Fruit fly (Drosophila melanogaster) whole organism, pupa: ENCODE results near the gene pn.

Experiments used
- CG10348 ChIP-seq: fragments of 200-800 bp; sonication (Bioruptor generic); IDR thresholded peaks from 2 replicates; pipeline ENCODE4 v1.3.6; 2022; ENCODE audit warnings: missing biosample characterization, missing genetic modification characterization
- CG12605 ChIP-seq: fragments of 200-800 bp; sonication (Bioruptor generic); IDR thresholded peaks from 2 replicates; pipeline ENCODE4 v1.3.6; 2022; ENCODE audit warnings: missing biosample characterization, missing genetic modification characterization
- CG13204 ChIP-seq: fragments of 200-800 bp; sonication (Bioruptor generic); optimal IDR thresholded peaks from 2 replicates; lab custom pipeline; 2018; ENCODE audit warnings: missing biosample characterization, mild to moderate bottlenecking, missing genetic modification characterization, moderate library complexity
- CG14655 ChIP-seq: fragments of 200-800 bp; sonication (Bioruptor generic); optimal IDR thresholded peaks from 3 replicates; lab custom pipeline; 2017; ENCODE audit warnings: mild to moderate bottlenecking, missing biosample characterization, missing genetic modification reagents, missing genetic modification characterization
- CG15710 ChIP-seq: fragments of 200-800 bp; sonication (Bioruptor generic); optimal IDR thresholded peaks from 2 replicates; lab custom pipeline; 2018; ENCODE audit warnings: missing biosample characterization, mild to moderate bottlenecking, missing genetic modification characterization, moderate library complexity
- CG17806 ChIP-seq: fragments of 200-800 bp; sonication (Bioruptor generic); optimal IDR thresholded peaks from 2 replicates; lab custom pipeline; 2018; ENCODE audit warnings: missing biosample characterization, mild to moderate bottlenecking, missing genetic modification characterization, moderate library complexity
- CG32121 ChIP-seq: fragments of 200-800 bp; sonication (Bioruptor generic); IDR thresholded peaks from 2 replicates; pipeline ENCODE4 v1.3.6; 2022; ENCODE audit warnings: missing biosample characterization, missing genetic modification characterization
- CG34367 ChIP-seq: fragments of 200-800 bp; sonication (Bioruptor generic); optimal IDR thresholded peaks from 2 replicates; lab custom pipeline; 2018; ENCODE audit warnings: missing biosample characterization, mild to moderate bottlenecking, missing genetic modification characterization
- CG4496 ChIP-seq: fragments of 200-800 bp; sonication (Bioruptor generic); IDR thresholded peaks from 3 replicates; pipeline ENCODE4 v1.3.6; 2022; ENCODE audit warnings: missing biosample characterization, missing genetic modification characterization
- CG8159 ChIP-seq: fragments of 200-800 bp; sonication (Bioruptor generic); optimal IDR thresholded peaks from 3 replicates; lab custom pipeline; 2018; ENCODE audit warnings: missing biosample characterization, mild to moderate bottlenecking, missing genetic modification characterization, moderate library complexity
- CG8301 ChIP-seq: fragments of 200-800 bp; sonication (Bioruptor generic); optimal IDR thresholded peaks from 2 replicates; lab custom pipeline; 2018; ENCODE audit warnings: missing biosample characterization, mild to moderate bottlenecking, missing genetic modification characterization
- CG9948 ChIP-seq: fragments of 200-800 bp; sonication (Bioruptor generic); optimal IDR thresholded peaks from 2 replicates; lab custom pipeline; 2018; ENCODE audit warnings: missing biosample characterization, mild to moderate bottlenecking, missing genetic modification characterization, moderate library complexity
- D1 ChIP-seq: fragments of 200-800 bp; sonication (Bioruptor generic); optimal IDR thresholded peaks from 2 replicates; lab custom pipeline; 2018; ENCODE audit warnings: missing biosample characterization, mild to moderate bottlenecking, missing genetic modification characterization, moderate library complexity
- EcR ChIP-seq: fragments of 200-800 bp; sonication (Bioruptor generic); optimal IDR thresholded peaks from 3 replicates; lab custom pipeline; 2019; ENCODE audit warnings: missing biosample characterization, missing genetic modification characterization, mild to moderate bottlenecking, moderate library complexity, missing genetic modification reagents
- Ets98B ChIP-seq: fragments of 200-800 bp; sonication (Bioruptor generic); IDR thresholded peaks from 2 replicates; pipeline ENCODE4 v1.3.6; 2022; ENCODE audit warnings: missing biosample characterization, missing genetic modification characterization
- Pif1A ChIP-seq: fragments of 200-800 bp; sonication (Bioruptor generic); optimal IDR thresholded peaks from 3 replicates; lab custom pipeline; 2016; ENCODE audit warnings: missing biosample characterization, missing genetic modification characterization
- Pif1B ChIP-seq: fragments of 200-800 bp; sonication (Bioruptor generic); optimal IDR thresholded peaks from 3 replicates; lab custom pipeline; 2016; ENCODE audit warnings: missing biosample characterization, missing genetic modification characterization
- Snoo ChIP-seq: fragments of 200-800 bp; sonication (Bioruptor generic); optimal IDR thresholded peaks from 3 replicates; lab custom pipeline; 2017; ENCODE audit warnings: missing biosample characterization, mild to moderate bottlenecking, missing genetic modification characterization, inconsistent platforms
- fd96Ca ChIP-seq: fragments of 200-800 bp; sonication (Bioruptor generic); IDR thresholded peaks from 3 replicates; pipeline ENCODE4 v1.3.6; 2022; ENCODE audit warnings: missing biosample characterization, missing genetic modification characterization
- gl ChIP-seq: fragments of 200-800 bp; sonication (Bioruptor generic); optimal IDR thresholded peaks from 2 replicates; lab custom pipeline; 2018; ENCODE audit warnings: missing biosample characterization, mild to moderate bottlenecking, missing genetic modification characterization
- rn ChIP-seq: fragments of 200-800 bp; sonication (Bioruptor generic); IDR thresholded peaks from 2 replicates; pipeline ENCODE4 v1.3.6; 2022; ENCODE audit warnings: missing biosample characterization, missing genetic modification characterization

pn gene

DNA sequence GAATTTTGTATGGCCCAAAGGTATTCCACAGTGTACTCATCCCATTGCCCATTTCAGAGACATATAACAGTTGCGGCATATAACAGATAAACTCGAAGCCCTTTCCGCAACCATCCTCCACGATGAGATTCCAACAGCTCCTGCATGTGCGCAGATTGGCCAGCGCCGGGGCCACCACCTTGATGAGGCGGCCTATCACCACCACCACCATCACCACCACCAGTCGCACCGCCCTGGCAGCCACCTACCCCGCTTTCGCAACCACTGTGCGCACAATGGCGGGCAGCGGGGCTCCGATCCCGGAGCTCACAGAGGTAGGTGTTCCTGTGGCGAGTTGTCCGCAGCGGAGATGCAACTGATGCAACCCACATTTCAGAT, 38.1 kb upstream of the pn start:
- TF ChIP-seq CG14655 (GFP tag; lab: Kevin White, UChicago) (no peak), Pif1B (no peak), CG34367 (tag; lab: Kevin White, UChicago) (no peak), Ets98B (GFP tag; lab: Robert Waterston, UW) (no peak), Snoo (tag; lab: Kevin White, UChicago) (no peak), CG32121 (GFP tag; lab: Robert Waterston, UW) (no peak), CG17806 (tag; lab: Kevin White, UChicago) (no peak), rn (no peak), CG12605 (GFP tag; lab: Robert Waterston, UW) (no peak), D1 (tag; lab: Kevin White, UChicago) (no peak), Pif1A (GFP tag; lab: Kevin White, UChicago) (no peak), CG8159 (tag; lab: Kevin White, UChicago) (no peak)

DNA sequence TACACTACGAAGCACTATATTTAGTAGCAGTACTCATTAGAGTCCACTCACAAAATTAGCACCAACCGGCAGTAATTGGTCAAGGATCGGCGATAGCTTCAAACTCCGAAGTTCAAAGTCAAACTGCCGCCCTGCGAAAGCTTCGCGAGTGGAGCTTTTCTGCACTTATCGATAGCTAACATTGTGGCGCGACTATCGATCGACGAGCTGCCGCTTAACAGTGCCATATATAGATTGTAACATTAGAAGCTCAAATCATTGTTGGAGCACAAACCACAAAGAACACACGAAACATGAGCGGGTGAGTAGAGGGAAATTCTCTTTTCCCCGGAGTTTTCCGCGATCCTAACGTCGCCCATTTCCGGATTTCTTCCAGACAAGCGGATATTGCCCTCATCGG, 35.9 kb upstream of the pn start, which contains the start of gene Pgd:
Gene Pgd (plus strand): TSS at position 23 of the 400 bp plus-strand sequence.
- TF ChIP-seq CG12605 (GFP tag; lab: Robert Waterston, UW) (peak; percentile 47), CG4496 (GFP tag; lab: Robert Waterston, UW) (peak; percentile 30; the same call in 1 of the 3 replicates), CG8159 (tag; lab: Kevin White, UChicago) (no peak), Ets98B (GFP tag; lab: Robert Waterston, UW) (peak; percentile 41; the same call in 1 of the 2 replicates), EcR (GFP tag; lab: Kevin White, UChicago) (peak; percentile 57), CG8301 (tag; lab: Kevin White, UChicago) (no peak)

- TF ChIP-seq CG10348 (GFP tag; lab: Robert Waterston, UW) (no peak), CG34367 (tag; lab: Kevin White, UChicago) (peak; percentile 39), CG14655 (GFP tag; lab: Kevin White, UChicago) (peak; percentile 60), D1 (tag; lab: Kevin White, UChicago) (no peak), CG4496 (GFP tag; lab: Robert Waterston, UW) (peak; percentile 23; the same call in 1 of the 3 replicates), CG8301 (tag; lab: Kevin White, UChicago) (peak; percentile 31), rn (no peak), CG32121 (GFP tag; lab: Robert Waterston, UW) (peak; percentile 52), CG9948 (peak; percentile 41), Pif1A (GFP tag; lab: Kevin White, UChicago) (peak; percentile 54), CG13204 (no peak), EcR (GFP tag; lab: Kevin White, UChicago) (peak; percentile 8), Pif1B (no peak), fd96Ca (GFP tag; lab: Robert Waterston, UW) (peak; percentile 71; the same call in 2 of the 3 replicates), Snoo (tag; lab: Kevin White, UChicago) (peak; percentile 25), Ets98B (GFP tag; lab: Robert Waterston, UW) (no peak; the same call in 1 of the 2 replicates), CG15710 (peak; percentile 52), CG17806 (tag; lab: Kevin White, UChicago) (peak; percentile 46), CG8159 (tag; lab: Kevin White, UChicago) (peak; percentile 52)
- TF ChIP-seq, all 21 proteins: peak for 13
Observed at dm6 chrX:2145690-2146470, 35.1 kb upstream of the pn start.

DNA sequence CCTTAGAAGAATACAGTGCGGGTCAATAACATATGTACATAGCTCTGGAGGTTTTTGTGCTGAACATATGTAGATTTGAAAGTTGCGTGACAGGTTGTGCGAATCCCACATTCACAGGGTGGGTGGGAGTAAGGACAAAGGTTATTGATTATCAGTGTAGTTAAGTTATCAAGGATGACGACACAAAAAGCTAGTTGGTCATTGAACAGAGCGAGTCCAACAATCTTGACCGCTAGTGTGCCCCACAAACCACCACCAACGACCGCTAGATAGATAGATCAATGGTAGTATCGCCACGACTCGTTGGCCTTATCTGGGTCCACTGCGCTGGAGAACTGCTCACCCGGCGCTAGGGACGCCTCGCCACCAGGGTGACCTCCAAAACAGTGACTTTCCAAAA, 34.4 kb upstream of the pn start:
- TF ChIP-seq Pif1B (no peak), CG9948 (no peak), fd96Ca (GFP tag; lab: Robert Waterston, UW) (peak; percentile 42; the same call in 1 of the 3 replicates), Ets98B (GFP tag; lab: Robert Waterston, UW) (no peak; the same call in 1 of the 2 replicates), gl (no peak), D1 (tag; lab: Kevin White, UChicago) (no peak), EcR (GFP tag; lab: Kevin White, UChicago) (peak; percentile 17), CG12605 (GFP tag; lab: Robert Waterston, UW) (peak; percentile 34; the same call in 1 of the 2 replicates), rn (no peak), CG4496 (GFP tag; lab: Robert Waterston, UW) (peak; percentile 47; the same call in 2 of the 3 replicates), CG8301 (tag; lab: Kevin White, UChicago) (peak; percentile 31)

- no peak for TF ChIP-seq CG9948
- no peak for TF ChIP-seq Snoo (tag; lab: Kevin White, UChicago)
- no peak for TF ChIP-seq rn
- TF ChIP-seq CG17806 (tag; lab: Kevin White, UChicago): no peak
- TF ChIP-seq CG8159 (tag; lab: Kevin White, UChicago): no peak
- no peak for TF ChIP-seq EcR (GFP tag; lab: Kevin White, UChicago)
Observed at dm6 chrX:2147475-2147874, 33.5 kb upstream of the pn start.

- TF ChIP-seq EcR (GFP tag; lab: Kevin White, UChicago): peak; percentile 92
- TF ChIP-seq Ets98B (GFP tag; lab: Robert Waterston, UW): no peak
- TF ChIP-seq gl: no peak
- TF ChIP-seq CG9948: no peak
- no peak for TF ChIP-seq CG14655 (GFP tag; lab: Kevin White, UChicago)
Observed at dm6 chrX:2148671-2149070, 32.3 kb upstream of the pn start.
